Fruit fly (Drosophila melanogaster) whole organism, pupa: Measurements from ENCODE around the gene CG43185.

Experiments used
- CG10348 ChIP-seq: fragments of 200-800 bp; sonication (Bioruptor generic); IDR thresholded peaks from 2 replicates; pipeline ENCODE4 v1.3.6; 2022; ENCODE audit warnings: missing biosample characterization, missing genetic modification characterization
- CG13204 ChIP-seq: fragments of 200-800 bp; sonication (Bioruptor generic); optimal IDR thresholded peaks from 2 replicates; lab custom pipeline; 2018; ENCODE audit warnings: missing biosample characterization, mild to moderate bottlenecking, missing genetic modification characterization, moderate library complexity
- CG17806 ChIP-seq: fragments of 200-800 bp; sonication (Bioruptor generic); optimal IDR thresholded peaks from 2 replicates; lab custom pipeline; 2018; ENCODE audit warnings: missing biosample characterization, mild to moderate bottlenecking, missing genetic modification characterization, moderate library complexity
- CG32121 ChIP-seq: fragments of 200-800 bp; sonication (Bioruptor generic); IDR thresholded peaks from 2 replicates; pipeline ENCODE4 v1.3.6; 2022; ENCODE audit warnings: missing biosample characterization, missing genetic modification characterization
- CG34367 ChIP-seq: fragments of 200-800 bp; sonication (Bioruptor generic); optimal IDR thresholded peaks from 2 replicates; lab custom pipeline; 2018; ENCODE audit warnings: missing biosample characterization, mild to moderate bottlenecking, missing genetic modification characterization
- CG8301 ChIP-seq: fragments of 200-800 bp; sonication (Bioruptor generic); optimal IDR thresholded peaks from 2 replicates; lab custom pipeline; 2018; ENCODE audit warnings: missing biosample characterization, mild to moderate bottlenecking, missing genetic modification characterization
- EcR ChIP-seq: fragments of 200-800 bp; sonication (Bioruptor generic); optimal IDR thresholded peaks from 3 replicates; lab custom pipeline; 2019; ENCODE audit warnings: missing biosample characterization, missing genetic modification characterization, mild to moderate bottlenecking, moderate library complexity, missing genetic modification reagents
- Ets98B ChIP-seq: fragments of 200-800 bp; sonication (Bioruptor generic); IDR thresholded peaks from 2 replicates; pipeline ENCODE4 v1.3.6; 2022; ENCODE audit warnings: missing biosample characterization, missing genetic modification characterization
- Pif1B ChIP-seq: fragments of 200-800 bp; sonication (Bioruptor generic); optimal IDR thresholded peaks from 3 replicates; lab custom pipeline; 2016; ENCODE audit warnings: missing biosample characterization, missing genetic modification characterization
- Snoo ChIP-seq: fragments of 200-800 bp; sonication (Bioruptor generic); optimal IDR thresholded peaks from 3 replicates; lab custom pipeline; 2017; ENCODE audit warnings: missing biosample characterization, mild to moderate bottlenecking, missing genetic modification characterization, inconsistent platforms
- rn ChIP-seq: fragments of 200-800 bp; sonication (Bioruptor generic); IDR thresholded peaks from 2 replicates; pipeline ENCODE4 v1.3.6; 2022; ENCODE audit warnings: missing biosample characterization, missing genetic modification characterization

dm6 chr2L:5879363-5879934, 5.2 kb upstream of the CG43185 start, which contains the start of gene rau:
- TF ChIP-seq rn (GFP tag; lab: Robert Waterston, UW) (0 out of 2 replicates have a peak, but pooled peaks have one; percentile 52), CG32121 (GFP tag; lab: Robert Waterston, UW) (peak; percentile 79), Ets98B (GFP tag; lab: Robert Waterston, UW) (peak; percentile 76), EcR (GFP tag; lab: Kevin White, UChicago) (peak; percentile 14), CG34367 (tag; lab: Kevin White, UChicago) (peak; percentile 66), CG10348 (GFP tag; lab: Robert Waterston, UW) (peak; percentile 24; the same call in 1 of the 2 replicates), Pif1B (peak; percentile 75), CG8301 (tag; lab: Kevin White, UChicago) (peak; percentile 83), CG13204 (GFP tag; lab: Kevin White, UChicago) (peak; percentile 63), CG17806 (tag; lab: Kevin White, UChicago) (peak; percentile 70), Snoo (peak; percentile 70)
